Fruit fly (Drosophila melanogaster) whole organism, embryonic: ENCODE measurements around the gene CG12609.
A peak's percentile ranks its signal among the peaks of the same experiment; 100 is the strongest.

Source experiments
- Atf6 ChIP-seq: fragments of 200-800 bp; sonication (Bioruptor generic); IDR thresholded peaks from 2 replicates; pipeline ENCODE4 v1.3.6; 2022; ENCODE audit warnings: missing biosample characterization, missing genetic modification characterization
- BEAF-32 ChIP-seq: fragments of 200-800 bp; sonication (Bioruptor generic); optimal IDR thresholded peaks from 3 replicates; lab custom pipeline; 2017; ENCODE audit warnings: missing biosample characterization, missing genetic modification characterization, mild to moderate bottlenecking, moderate library complexity, missing genetic modification reagents
- CG10431 ChIP-seq: fragments of 200-800 bp; sonication (Bioruptor generic); optimal IDR thresholded peaks from 3 replicates; lab custom pipeline; 2018; ENCODE audit warnings: missing biosample characterization, mild to moderate bottlenecking, missing genetic modification characterization
- CG11504 ChIP-seq: fragments of 200-800 bp; sonication (Bioruptor generic); optimal IDR thresholded peaks from 3 replicates; lab custom pipeline; 2019; ENCODE audit warnings: missing biosample characterization, mild to moderate bottlenecking, missing genetic modification characterization, moderate library complexity
- CG13296 ChIP-seq: fragments of 200-800 bp; sonication (Bioruptor generic); optimal IDR thresholded peaks from 3 replicates; lab custom pipeline; 2018; ENCODE audit warnings: missing biosample characterization, mild to moderate bottlenecking, missing genetic modification characterization
- CG14014 ChIP-seq: fragments of 200-800 bp; sonication (Bioruptor generic); IDR thresholded peaks from 2 replicates; pipeline ENCODE4 v1.3.6; 2022; ENCODE audit warnings: missing biosample characterization, missing genetic modification characterization
- CG14441 ChIP-seq: fragments of 200-800 bp; sonication (Bioruptor generic); IDR thresholded peaks from 2 replicates; pipeline ENCODE4 v1.3.6; 2022; ENCODE audit warnings: missing biosample characterization, missing genetic modification characterization
- CG1602 ChIP-seq: fragments of 200-800 bp; sonication (Bioruptor generic); optimal IDR thresholded peaks from 3 replicates; lab custom pipeline; 2016; ENCODE audit warnings: missing biosample characterization, missing genetic modification characterization
- CG16813 ChIP-seq: fragments of 200-800 bp; sonication (Bioruptor generic); IDR thresholded peaks from 3 replicates; pipeline ENCODE4 v1.3.6; 2022; ENCODE audit warnings: missing biosample characterization, missing genetic modification characterization; ENCODE audit not compliant: partially characterized antibody
- CG16815 ChIP-seq: fragments of 200-800 bp; sonication (Bioruptor generic); optimal IDR thresholded peaks from 3 replicates; lab custom pipeline; 2017; ENCODE audit warnings: missing biosample characterization, mild to moderate bottlenecking, missing genetic modification characterization
- CG17802 ChIP-seq: fragments of 200-800 bp; sonication (Bioruptor generic); optimal IDR thresholded peaks from 2 replicates; lab custom pipeline; 2018; ENCODE audit warnings: missing biosample characterization, mild to moderate bottlenecking, missing genetic modification characterization, moderate library complexity
- CG32532 ChIP-seq: fragments of 200-800 bp; sonication (Bioruptor generic); IDR thresholded peaks from 2 replicates; pipeline ENCODE4 v1.3.6; 2022; ENCODE audit warnings: missing biosample characterization, missing genetic modification characterization
- CG42726 ChIP-seq: fragments of 200-800 bp; sonication (Bioruptor generic); IDR thresholded peaks from 2 replicates; pipeline ENCODE4 v1.3.6; 2022; ENCODE audit warnings: missing biosample characterization, missing genetic modification characterization; ENCODE audit not compliant: partially characterized antibody
- CG4854 ChIP-seq: fragments of 200-800 bp; sonication (Bioruptor generic); optimal IDR thresholded peaks from 2 replicates; lab custom pipeline; 2016; ENCODE audit warnings: missing biosample characterization, missing genetic modification characterization, inconsistent platforms
- CG5180 ChIP-seq: fragments of 200-800 bp; sonication (Bioruptor generic); optimal IDR thresholded peaks from 3 replicates; lab custom pipeline; 2017; ENCODE audit warnings: missing biosample characterization, missing genetic modification characterization, mild to moderate bottlenecking, moderate library complexity, missing genetic modification reagents
- CG6813 ChIP-seq: fragments of 200-800 bp; sonication (Bioruptor generic); optimal IDR thresholded peaks from 2 replicates; lab custom pipeline; 2017; ENCODE audit warnings: missing biosample characterization, missing genetic modification characterization, mild to moderate bottlenecking, moderate library complexity, missing genetic modification reagents
- CG7786 ChIP-seq: fragments of 200-800 bp; sonication (Bioruptor generic); optimal IDR thresholded peaks from 2 replicates; lab custom pipeline; 2016; ENCODE audit warnings: missing biosample characterization, missing genetic modification characterization
- CG8290 ChIP-seq, 3 experiments: fragments of 200-800 bp; sonication (Bioruptor generic); optimal IDR thresholded peaks; 2 replicates each; lab custom pipeline; 2016 to 2019; ENCODE audit warnings: missing biosample characterization in 3 of 3, missing genetic modification characterization in 3 of 3, mild to moderate bottlenecking in 2 of 3, moderate library complexity in 1 of 3
- CG8924 ChIP-seq: fragments of 200-800 bp; optimal IDR thresholded peaks from 3 replicates; lab custom pipeline; 2019; ENCODE audit warnings: missing biosample characterization, mild to moderate bottlenecking, missing genetic modification characterization, moderate library complexity
- CG9215 ChIP-seq: fragments of 200-800 bp; sonication (Bioruptor generic); IDR thresholded peaks from 2 replicates; pipeline ENCODE4 v1.3.6; 2022; ENCODE audit warnings: missing biosample characterization, missing genetic modification characterization
- Deaf1 ChIP-seq: fragments of 200-800 bp; optimal IDR thresholded peaks from 3 replicates; lab custom pipeline; 2019; ENCODE audit warnings: missing biosample characterization, mild to moderate bottlenecking, missing genetic modification characterization, moderate library complexity
- Ets65A ChIP-seq: fragments of 200-800 bp; sonication (Bioruptor generic); peaks from one replicate; lab custom pipeline; 2016; ENCODE audit warnings: missing biosample characterization, missing genetic modification characterization
- GATAe ChIP-seq: fragments of 200-800 bp; sonication (Bioruptor generic); conservative IDR thresholded peaks from 2 replicates; pipeline ENCODE4 v1.3.6; 2022; ENCODE audit warnings: missing biosample characterization, missing genetic modification characterization
- H2.0 ChIP-seq: fragments of 200-800 bp; sonication (Bioruptor generic); IDR thresholded peaks from 2 replicates; pipeline ENCODE4 v1.3.6; 2022; ENCODE audit warnings: missing biosample characterization, missing genetic modification characterization
- HLH4C ChIP-seq: fragments of 200-800 bp; sonication (Bioruptor generic); IDR thresholded peaks from 3 replicates; pipeline ENCODE4 v1.3.6; 2022; ENCODE audit warnings: missing biosample characterization, missing genetic modification characterization; ENCODE audit not compliant: partially characterized antibody
- Jarid2 ChIP-seq: fragments of 200-800 bp; sonication (Bioruptor generic); optimal IDR thresholded peaks from 3 replicates; lab custom pipeline; 2017; ENCODE audit warnings: mild to moderate bottlenecking, missing biosample characterization, missing genetic modification reagents, missing genetic modification characterization
- Kr ChIP-seq: fragments of 200-800 bp; sonication (Bioruptor generic); optimal IDR thresholded peaks from 2 replicates; lab custom pipeline; 2017; ENCODE audit warnings: missing biosample characterization, mild to moderate bottlenecking, missing genetic modification characterization
- MBD-R2 ChIP-seq: fragments of 200-800 bp; sonication (Bioruptor generic); IDR thresholded peaks from 2 replicates; pipeline ENCODE4 v1.3.6; 2022; ENCODE audit warnings: missing biosample characterization, missing genetic modification characterization
- Mad ChIP-seq: fragments of 200-800 bp; sonication (Bioruptor generic); optimal IDR thresholded peaks from 2 replicates; lab custom pipeline; 2016; ENCODE audit warnings: missing biosample characterization, missing genetic modification characterization
- Med ChIP-seq: fragments of 200-800 bp; sonication (Bioruptor generic); peaks from one replicate; lab custom pipeline; 2016; ENCODE audit warnings: missing biosample characterization, missing genetic modification characterization, mild to moderate bottlenecking, inconsistent platforms, moderate library complexity
- NFAT ChIP-seq: fragments of 200-800 bp; sonication (Bioruptor generic); IDR thresholded peaks from 2 replicates; pipeline ENCODE4 v1.3.6; 2022; ENCODE audit warnings: missing biosample characterization, missing genetic modification characterization
- Opbp ChIP-seq: fragments of 200-800 bp; sonication (Bioruptor generic); IDR thresholded peaks from 3 replicates; pipeline ENCODE4 v1.3.6; 2022; ENCODE audit warnings: missing biosample characterization, missing genetic modification characterization; ENCODE audit not compliant: partially characterized antibody
- Poxn ChIP-seq: fragments of 200-800 bp; sonication (Bioruptor generic); IDR thresholded peaks from 2 replicates; pipeline ENCODE4 v1.3.6; 2022; ENCODE audit warnings: missing biosample characterization, missing genetic modification characterization
- chm ChIP-seq: fragments of 200-800 bp; sonication (Bioruptor generic); IDR thresholded peaks from 2 replicates; pipeline ENCODE4 v1.3.6; 2022; ENCODE audit warnings: missing biosample characterization, missing genetic modification characterization
- ci ChIP-seq: fragments of 200-800 bp; sonication (Bioruptor generic); IDR thresholded peaks from 3 replicates; pipeline ENCODE4 v1.3.6; 2022; ENCODE audit warnings: missing biosample characterization, missing genetic modification characterization
- croc ChIP-seq: fragments of 200-800 bp; sonication (Bioruptor generic); conservative IDR thresholded peaks from 3 replicates; pipeline ENCODE4 v1.3.6; 2022; ENCODE audit warnings: missing biosample characterization, missing genetic modification characterization
- crp ChIP-seq, 2 experiments: fragments of 200-800 bp; sonication (Bioruptor generic); optimal IDR thresholded peaks; 2 replicates in 1 of 2; 3 replicates in 1 of 2; lab custom pipeline; 2017; ENCODE audit warnings: missing biosample characterization in 2 of 2, missing genetic modification characterization in 2 of 2, mild to moderate bottlenecking in 1 of 2, moderate library complexity in 1 of 2
- dpn ChIP-seq, 2 experiments: fragments of 200-800 bp; sonication (Bioruptor generic); optimal IDR thresholded peaks; 3 replicates each; lab custom pipeline; 2016; ENCODE audit warnings: missing biosample characterization in 2 of 2, missing genetic modification characterization in 2 of 2
- eve ChIP-seq, 2 experiments: fragments of >200 bp; optimal IDR thresholded peaks; 2 replicates each; lab custom pipeline; 2017; ENCODE audit warnings: missing biosample characterization in 2 of 2, missing genetic modification characterization in 2 of 2
- ewg ChIP-seq: fragments of 200-800 bp; sonication (Bioruptor generic); optimal IDR thresholded peaks from 3 replicates; lab custom pipeline; 2017; ENCODE audit warnings: mild to moderate bottlenecking, missing biosample characterization, missing genetic modification reagents, missing genetic modification characterization
- fd64A ChIP-seq: fragments of 200-800 bp; sonication (Bioruptor generic); optimal IDR thresholded peaks from 3 replicates; lab custom pipeline; 2018; ENCODE audit warnings: missing biosample characterization, mild to moderate bottlenecking, missing genetic modification characterization
- pnt ChIP-seq: fragments of 200-800 bp; sonication (Bioruptor generic); optimal IDR thresholded peaks from 3 replicates; lab custom pipeline; 2016; ENCODE audit warnings: missing biosample characterization, missing genetic modification characterization
- ranshi ChIP-seq: fragments of 200-800 bp; sonication (Bioruptor generic); IDR thresholded peaks from 2 replicates; pipeline ENCODE4 v1.3.6; 2022; ENCODE audit warnings: missing biosample characterization, missing genetic modification characterization
- sc ChIP-seq, 3 experiments: fragments of >200 bp in 2 of 3; fragments of 200-800 bp in 1 of 3; sonication (Bioruptor generic) in 1 of 3; optimal IDR thresholded peaks; 2 replicates in 2 of 3; 3 replicates in 1 of 3; lab custom pipeline; 2017; ENCODE audit warnings: mild to moderate bottlenecking in 1 of 3, missing biosample characterization in 1 of 3, missing genetic modification characterization in 1 of 3, missing genetic modification reagents in 1 of 3
- sens ChIP-seq: fragments of 200-800 bp; sonication (Bioruptor generic); peaks from one replicate; lab custom pipeline; 2016; ENCODE audit warnings: missing biosample characterization, missing genetic modification characterization
- slbo ChIP-seq: fragments of 200-800 bp; sonication (Bioruptor generic); IDR thresholded peaks from 2 replicates; pipeline ENCODE4 v1.3.6; 2022; ENCODE audit warnings: missing biosample characterization, missing genetic modification characterization
- vvl ChIP-seq: fragments of 200-800 bp; sonication (Bioruptor generic); IDR thresholded peaks from 2 replicates; pipeline ENCODE4 v1.3.6; 2022; ENCODE audit warnings: missing biosample characterization, missing genetic modification characterization
- zf30C ChIP-seq: fragments of 200-800 bp; sonication (Bioruptor generic); optimal IDR thresholded peaks from 3 replicates; lab custom pipeline; 2018; ENCODE audit warnings: missing biosample characterization, mild to moderate bottlenecking, missing genetic modification characterization

CG12609 gene

DNA sequence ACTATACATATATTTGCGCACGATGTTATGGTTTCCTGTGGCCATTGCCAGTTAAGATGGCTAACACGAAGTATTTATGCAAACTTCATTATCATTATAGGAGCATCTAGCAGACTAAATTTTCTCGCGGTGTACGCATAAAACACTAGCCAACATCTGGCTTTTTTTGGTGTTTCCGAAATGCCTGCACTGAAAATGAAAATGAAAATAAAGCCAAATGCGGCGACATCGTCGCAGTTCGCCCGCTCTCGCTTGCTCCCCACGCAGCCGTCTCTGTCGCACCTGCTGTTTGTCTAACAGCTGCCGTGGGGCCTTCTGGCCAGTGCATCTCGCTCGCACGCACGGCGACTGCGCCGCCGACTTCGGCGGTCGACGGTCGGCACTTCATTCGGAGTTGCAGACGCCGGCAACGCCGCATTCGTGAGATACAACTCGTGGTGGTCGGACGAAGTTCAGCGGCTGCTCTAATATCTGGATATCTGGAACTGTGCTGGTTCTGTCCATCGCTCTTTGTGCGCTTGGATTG, 26.8 kb upstream of the CG12609 start, which contains the start of gene CG6891 (continued):
- TF ChIP-seq dpn (GFP tag; optimal IDR thresholded peaks at IDR 0.05; lab: Kevin White, UChicago) (peak in 1 of 2 experiments; percentile 7), Kr (no peak), CG16815 (no peak), vvl (GFP tag; lab: Robert Waterston, UW) (0 out of 2 replicates have a peak, but pooled peaks have one; percentile 39), fd64A (no peak), CG14014 (GFP tag; lab: Robert Waterston, UW) (0 out of 2 replicates have a peak, but pooled peaks have one; percentile 13), CG8924 (tag; lab: Kevin White, UChicago) (no peak), CG10431 (GFP tag; lab: Kevin White, UChicago) (peak; percentile 47), CG13296 (GFP tag; lab: Kevin White, UChicago) (no peak), zf30C (GFP tag; lab: Kevin White, UChicago) (peak; percentile 76), crp (GFP tag; optimal IDR thresholded peaks at IDR 0.05; lab: Kevin White, UChicago) (peak in 1 of 2 experiments; percentile 17), CG14441 (GFP tag; lab: Robert Waterston, UW) (peak; percentile 35; the same call in 1 of the 2 replicates), slbo (GFP tag; lab: Robert Waterston, UW) (peak; percentile 14; the same call in 1 of the 2 replicates), croc (GFP tag; lab: Robert Waterston, UW) (no peak), NFAT (GFP tag; lab: Robert Waterston, UW) (no peak), CG4854 (GFP tag; lab: Kevin White, UChicago) (no peak), Poxn (GFP tag; lab: Robert Waterston, UW) (no peak), Ets65A (GFP tag; lab: Kevin White, UChicago) (peak; percentile 71), CG9215 (GFP tag; lab: Robert Waterston, UW) (no peak), ranshi (GFP tag; lab: Robert Waterston, UW) (0 out of 2 replicates have a peak, but pooled peaks have one; percentile 19), CG7786 (GFP tag; lab: Kevin White, UChicago) (no peak), MBD-R2 (GFP tag; lab: Robert Waterston, UW) (0 out of 2 replicates have a peak, but pooled peaks have one; percentile 19), Mad (GFP tag; lab: Kevin White, UChicago) (peak; percentile 37), HLH4C (GFP tag; lab: Robert Waterston, UW) (no peak), CG8290 (GFP tag; optimal IDR thresholded peaks at IDR 0.05; lab: Kevin White, UChicago) (peak; percentile 58), CG8290 (tag; optimal IDR thresholded peaks at IDR 0.05; lab: Kevin White, UChicago) (peak in 1 of 2 experiments; percentile 54), eve (GFP tag; optimal IDR thresholded peaks at IDR 0.05; lab: Kevin White, UChicago) (no peak), Atf6 (GFP tag; lab: Robert Waterston, UW) (no peak), CG1602 (no peak), Opbp (GFP tag; lab: Robert Waterston, UW) (0 out of 3 replicates have a peak, but pooled peaks have one; percentile 32)

DNA sequence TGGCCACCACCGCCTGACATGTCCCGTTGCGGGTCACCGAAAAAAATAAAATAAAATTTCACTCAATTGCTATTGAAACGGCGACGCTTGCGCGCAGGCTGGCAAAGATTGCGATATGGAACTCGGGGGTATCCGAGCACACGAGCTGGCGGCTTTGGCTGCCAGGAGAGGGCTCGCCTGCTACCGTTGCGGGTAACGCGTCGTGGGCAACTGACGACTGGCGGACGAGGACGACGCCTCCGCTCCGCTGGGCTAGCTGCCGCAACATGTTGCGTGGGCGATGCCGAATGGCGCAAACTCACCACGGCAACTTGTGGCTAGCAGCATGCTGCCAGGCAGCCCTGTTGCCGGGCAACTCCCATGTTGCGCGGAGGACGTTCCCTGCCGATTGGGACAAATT, 25.7 kb upstream of the CG12609 start, which contains the start of gene CCKLR-17D3:
Gene CCKLR-17D3 (minus strand): TSS at position 211 of the 400 bp plus-strand sequence.
- TF ChIP-seq chm (GFP tag; lab: Robert Waterston, UW) = 0 out of 2 replicates have a peak, but pooled peaks have one; percentile 23
- TF ChIP-seq CG32532 (GFP tag; lab: Robert Waterston, UW) = no peak
- TF ChIP-seq Jarid2 = peak; percentile 71
- no peak for TF ChIP-seq pnt (GFP tag; lab: Kevin White, UChicago)
- TF ChIP-seq GATAe (GFP tag; lab: Robert Waterston, UW) = no peak
- no peak for TF ChIP-seq BEAF-32 (GFP tag; lab: Kevin White, UChicago)
- peak; percentile 72 for TF ChIP-seq sens (GFP tag; lab: Kevin White, UChicago)
- peak; percentile 99 for TF ChIP-seq CG11504 (tag; lab: Kevin White, UChicago)
- TF ChIP-seq Deaf1 = peak; percentile 88
- 0 out of 3 replicates have a peak, but pooled peaks have one; percentile 14 for TF ChIP-seq CG16813 (GFP tag; lab: Robert Waterston, UW)
- no peak for TF ChIP-seq H2.0 (GFP tag; lab: Robert Waterston, UW)
- TF ChIP-seq CG6813 (GFP tag; lab: Kevin White, UChicago) = no peak
- no peak for TF ChIP-seq CG17802 (tag; lab: Kevin White, UChicago)
- no peak for TF ChIP-seq sc (optimal IDR thresholded peaks at IDR 0.05; lab: Kevin White, UChicago)
- TF ChIP-seq sc (GFP tag; optimal IDR thresholded peaks at IDR 0.05; lab: Kevin White, UChicago) = no peak
- TF ChIP-seq CG5180 (GFP tag; lab: Kevin White, UChicago) = peak; percentile 27
- peak; percentile 27 for TF ChIP-seq Ets65A (GFP tag; lab: Kevin White, UChicago)
- TF ChIP-seq CG42726 = peak; percentile 29; the same call in 1 of the 2 replicates
- peak; percentile 87 for TF ChIP-seq Med (GFP tag; lab: Kevin White, UChicago)
- TF ChIP-seq Mad (GFP tag; lab: Kevin White, UChicago) = peak; percentile 2
- TF ChIP-seq ewg (GFP tag; lab: Kevin White, UChicago) = peak; percentile 74
- TF ChIP-seq ci (GFP tag; lab: Robert Waterston, UW) = 0 out of 3 replicates have a peak, but pooled peaks have one; percentile 55
